Worm (Caenorhabditis elegans) whole organism, early embryonic: Measurements from ENCODE around the gene srxa-13.

Experiments
- B0310.2 ChIP-seq: sonication (generic microtip); optimal IDR thresholded peaks from 2 replicates; lab custom pipeline; 2016; ENCODE audit warnings: mild to moderate bottlenecking, missing genetic modification characterization, missing compliant biosample characterization
- F13C5.2 ChIP-seq: sonication (generic microtip); optimal IDR thresholded peaks from 2 replicates; lab custom pipeline; 2017; ENCODE audit warnings: mild to moderate bottlenecking, missing genetic modification characterization, inconsistent platforms, missing compliant biosample characterization
- aly-1 ChIP-seq: sonication (generic microtip); optimal IDR thresholded peaks from 2 replicates; lab custom pipeline; 2016; ENCODE audit warnings: missing genetic modification characterization, missing compliant biosample characterization
- ama-1 ChIP-seq: fragments of 150-350 bp; optimal IDR thresholded peaks from 2 replicates; lab custom pipeline; 2014
- ceh-13 ChIP-seq: fragments of 200-800 bp; sonication (Bioruptor generic); optimal IDR thresholded peaks from 2 replicates; lab custom pipeline; 2018; ENCODE audit warnings: mild to moderate bottlenecking, missing genetic modification characterization, missing compliant biosample characterization
- ceh-36 ChIP-seq: sonication (generic microtip); optimal IDR thresholded peaks from 2 replicates; lab custom pipeline; 2016; ENCODE audit warnings: missing genetic modification characterization, inconsistent platforms, missing compliant biosample characterization
- ets-7 ChIP-seq: sonication (generic microtip); optimal IDR thresholded peaks from 2 replicates; lab custom pipeline; 2016; ENCODE audit warnings: missing genotype, missing genetic modification characterization, missing compliant biosample characterization
- flt-1 ChIP-seq: fragments of 200-800 bp; sonication (Bioruptor generic); IDR thresholded peaks from 2 replicates; pipeline ENCODE4 v1.3.6; 2022; ENCODE audit warnings: missing genetic modification characterization, missing compliant biosample characterization
- hmbx-1 ChIP-seq: sonication (generic microtip); optimal IDR thresholded peaks from 2 replicates; lab custom pipeline; 2016; ENCODE audit warnings: mild to moderate bottlenecking, missing genetic modification characterization, missing compliant biosample characterization
- hmg-4 ChIP-seq: fragments of 200-800 bp; sonication (Bioruptor generic); optimal IDR thresholded peaks from 2 replicates; lab custom pipeline; 2018; ENCODE audit warnings: mild to moderate bottlenecking, missing genetic modification characterization, missing compliant biosample characterization
- hnd-1 ChIP-seq: sonication (generic microtip); optimal IDR thresholded peaks from 2 replicates; lab custom pipeline; 2016; ENCODE audit warnings: missing genetic modification characterization, missing compliant biosample characterization
- pes-1 ChIP-seq: fragments of 200-800 bp; sonication (Bioruptor generic); IDR thresholded peaks from 2 replicates; pipeline ENCODE4 v1.3.6; 2022; ENCODE audit warnings: missing genetic modification reagents, missing genetic modification characterization, missing compliant biosample characterization
- scrt-1 ChIP-seq: fragments of 200-800 bp; sonication (Bioruptor generic); IDR thresholded peaks from 2 replicates; pipeline ENCODE4 v1.3.6; 2022; ENCODE audit warnings: missing genetic modification characterization, missing compliant biosample characterization
- sea-1 ChIP-seq: fragments of 200-800 bp; sonication (Bioruptor generic); conservative IDR thresholded peaks from 2 replicates; pipeline ENCODE4 v1.3.6; 2022; ENCODE audit warnings: missing genetic modification characterization, missing compliant biosample characterization
- tbx-11 ChIP-seq: fragments of 200-800 bp; sonication (Bioruptor generic); IDR thresholded peaks from 2 replicates; pipeline ENCODE4 v1.3.6; 2022; ENCODE audit warnings: missing genetic modification characterization, missing compliant biosample characterization
- tbx-37 ChIP-seq: fragments of 200-800 bp; sonication (Bioruptor generic); conservative IDR thresholded peaks from 2 replicates; pipeline ENCODE4 v1.3.6; 2022; ENCODE audit warnings: missing genetic modification reagents, missing genetic modification characterization, missing compliant biosample characterization
- tra-4 ChIP-seq: sonication (generic microtip); optimal IDR thresholded peaks from 2 replicates; lab custom pipeline; 2017; ENCODE audit warnings: missing genetic modification characterization, missing compliant biosample characterization

The srxa-13 gene

ce11 chrV:13936052-13936451 is 6.4 kb downstream of the srxa-13 start:
- TF ChIP-seq hmg-4 (GFP tag; lab: Kevin White, UChicago) (no peak), ama-1 (lab: Kevin White, UChicago) (no peak), hnd-1 (tag; lab: Kevin White, UChicago) (no peak)

ce11 chrV:13936850-13937249 is 7.2 kb downstream of the srxa-13 start, which contains the start of gene srw-145:
Gene srw-145, plus strand, starts transcription at chrV:13937150.
- TF ChIP-seq hmg-4 (GFP tag; lab: Kevin White, UChicago) = no peak
- TF ChIP-seq pes-1 = no peak
- TF ChIP-seq hnd-1 (tag; lab: Kevin White, UChicago) = no peak
- TF ChIP-seq tbx-11 = no peak
- TF ChIP-seq sea-1 (GFP tag; lab: Robert Waterston, UW) = no peak
- no peak for TF ChIP-seq tbx-37
- TF ChIP-seq B0310.2 (tag; lab: Kevin White, UChicago) = no peak
- TF ChIP-seq hmbx-1 (tag; lab: Kevin White, UChicago) = no peak
- no peak for TF ChIP-seq F13C5.2 (tag; lab: Kevin White, UChicago)
- no peak for TF ChIP-seq flt-1 (GFP tag; lab: Robert Waterston, UW)
- no peak for TF ChIP-seq scrt-1 (GFP tag; lab: Robert Waterston, UW)
- TF ChIP-seq ama-1 (lab: Kevin White, UChicago) = no peak
- TF ChIP-seq ets-7 (tag; lab: Kevin White, UChicago) = no peak

- TF ChIP-seq pes-1 (no peak), hmbx-1 (tag; lab: Kevin White, UChicago) (no peak), flt-1 (GFP tag; lab: Robert Waterston, UW) (no peak), ceh-13 (no peak), hmg-4 (GFP tag; lab: Kevin White, UChicago) (no peak), sea-1 (GFP tag; lab: Robert Waterston, UW) (no peak), scrt-1 (GFP tag; lab: Robert Waterston, UW) (no peak), aly-1 (tag; lab: Kevin White, UChicago) (no peak), tbx-37 (no peak), ceh-36 (no peak), tbx-11 (no peak), tra-4 (tag; lab: Kevin White, UChicago) (no peak), ets-7 (tag; lab: Kevin White, UChicago) (no peak), hnd-1 (tag; lab: Kevin White, UChicago) (no peak), B0310.2 (tag; lab: Kevin White, UChicago) (no peak), ama-1 (lab: Kevin White, UChicago) (no peak), F13C5.2 (tag; lab: Kevin White, UChicago) (no peak)
Observed at ce11 chrV:13942082-13942481, 12.5 kb downstream of the srxa-13 start, which contains the start of gene dpr-1. Gene dpr-1, minus strand, starts transcription at chrV:13942182.

ce11 chrV:13946385-13947019 is 16.9 kb downstream of the srxa-13 start, which contains the start of the genes srx-10 and clec-226:
Gene srx-10, minus strand, starts transcription at chrV:13946485.
Gene clec-226, plus strand, starts transcription at chrV:13946969.
- TF ChIP-seq B0310.2 (tag; lab: Kevin White, UChicago) (no peak), ceh-36 (no peak), scrt-1 (GFP tag; lab: Robert Waterston, UW) (no peak), hmg-4 (GFP tag; lab: Kevin White, UChicago) (no peak), tra-4 (tag; lab: Kevin White, UChicago) (no peak), tbx-11 (no peak), tbx-37 (no peak), hmbx-1 (tag; lab: Kevin White, UChicago) (no peak), sea-1 (GFP tag; lab: Robert Waterston, UW) (no peak)

DNA sequence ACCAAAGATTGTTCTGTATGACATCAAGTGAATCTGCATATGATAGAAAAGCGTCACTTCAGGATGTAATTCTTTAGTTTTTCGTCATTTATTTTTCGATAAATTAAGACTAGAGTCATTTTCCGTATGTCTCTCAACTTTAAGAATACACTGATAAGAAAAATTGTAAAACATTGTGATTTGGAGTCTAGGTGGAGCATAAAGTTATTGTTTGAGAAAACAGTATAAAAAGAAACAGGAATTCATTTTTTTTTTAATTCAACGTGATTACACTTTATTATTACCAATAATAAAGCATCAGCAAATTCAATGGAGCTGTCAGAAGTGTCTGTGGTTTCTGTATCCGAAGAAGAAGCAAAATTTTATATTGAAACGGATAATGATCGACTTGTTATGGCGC is 19.4 kb downstream of the srxa-13 start, which contains the start of gene R10D12.6:
Gene R10D12.6 (plus strand): TSS at position 301 of the 400 bp plus-strand sequence.
- TF ChIP-seq B0310.2 (tag; lab: Kevin White, UChicago) = no peak
- TF ChIP-seq hmbx-1 (tag; lab: Kevin White, UChicago) = no peak
- TF ChIP-seq flt-1 (GFP tag; lab: Robert Waterston, UW) = no peak
- no peak for TF ChIP-seq tra-4 (tag; lab: Kevin White, UChicago)
- no peak for TF ChIP-seq pes-1
- no peak for TF ChIP-seq ceh-13
- no peak for TF ChIP-seq hmg-4 (GFP tag; lab: Kevin White, UChicago)
- no peak for TF ChIP-seq F13C5.2 (tag; lab: Kevin White, UChicago)
- no peak for TF ChIP-seq ama-1 (lab: Kevin White, UChicago)
- TF ChIP-seq tbx-37 = no peak
- TF ChIP-seq tbx-11 = no peak
- no peak for TF ChIP-seq hnd-1 (tag; lab: Kevin White, UChicago)
- TF ChIP-seq sea-1 (GFP tag; lab: Robert Waterston, UW) = no peak
- TF ChIP-seq ceh-36 = no peak

- TF ChIP-seq scrt-1 (GFP tag; lab: Robert Waterston, UW) (no peak), B0310.2 (tag; lab: Kevin White, UChicago) (no peak), tbx-11 (no peak), tbx-37 (no peak), hmbx-1 (tag; lab: Kevin White, UChicago) (no peak), hnd-1 (tag; lab: Kevin White, UChicago) (no peak), pes-1 (no peak), ceh-36 (no peak), tra-4 (tag; lab: Kevin White, UChicago) (no peak), F13C5.2 (tag; lab: Kevin White, UChicago) (no peak), hmg-4 (GFP tag; lab: Kevin White, UChicago) (no peak), aly-1 (tag; lab: Kevin White, UChicago) (no peak), ama-1 (lab: Kevin White, UChicago) (no peak)
Observed at ce11 chrV:13949752-13950151, 20.1 kb downstream of the srxa-13 start, which contains the start of gene R10D12.7. Gene R10D12.7, plus strand, starts transcription at chrV:13950052.

ce11 chrV:13953191-13953590 is 23.6 kb downstream of the srxa-13 start, which contains the start of gene R10D12.8:
Gene R10D12.8, minus strand, starts transcription at chrV:13953291.
- TF ChIP-seq F13C5.2 (tag; lab: Kevin White, UChicago) (no peak), aly-1 (tag; lab: Kevin White, UChicago) (no peak), flt-1 (GFP tag; lab: Robert Waterston, UW) (no peak), ceh-13 (no peak), hmbx-1 (tag; lab: Kevin White, UChicago) (no peak), tbx-11 (no peak), tra-4 (tag; lab: Kevin White, UChicago) (no peak), hnd-1 (tag; lab: Kevin White, UChicago) (no peak), ceh-36 (no peak), pes-1 (no peak), tbx-37 (no peak), hmg-4 (GFP tag; lab: Kevin White, UChicago) (no peak)
